Worm (Caenorhabditis elegans) whole organism, midembryonic: Measurements from ENCODE around the gene spt-4.

Source experiments
- T22C8.4 ChIP-seq: fragments of 200-800 bp; sonication (Bioruptor generic); IDR thresholded peaks from 2 replicates; pipeline ENCODE4 v1.3.6; 2022; ENCODE audit warnings: missing genetic modification characterization, missing compliant biosample characterization
- cog-1 ChIP-seq: sonication (generic microtip); optimal IDR thresholded peaks from 2 replicates; lab custom pipeline; 2016; ENCODE audit warnings: missing genetic modification characterization, missing compliant biosample characterization
- flt-1 ChIP-seq: fragments of 200-800 bp; sonication (Bioruptor generic); IDR thresholded peaks from 2 replicates; pipeline ENCODE4 v1.3.6; 2022; ENCODE audit warnings: missing genetic modification characterization, missing compliant biosample characterization
- klf-2 ChIP-seq: fragments of 200-800 bp; sonication (Bioruptor generic); conservative IDR thresholded peaks from 2 replicates; pipeline ENCODE4 v1.3.6; 2022; ENCODE audit warnings: missing genetic modification reagents, missing genetic modification characterization, missing compliant biosample characterization
- tab-1 ChIP-seq: fragments of 200-800 bp; sonication (Bioruptor generic); IDR thresholded peaks from 2 replicates; pipeline ENCODE4 v1.3.6; 2022; ENCODE audit warnings: missing genetic modification characterization, missing compliant biosample characterization
- ztf-23 ChIP-seq: fragments of 200-800 bp; sonication (Bioruptor generic); IDR thresholded peaks from 2 replicates; pipeline ENCODE4 v1.3.6; 2022; ENCODE audit warnings: missing genetic modification reagents, missing genetic modification characterization, missing compliant biosample characterization
- ztf-29 ChIP-seq: fragments of 200-800 bp; sonication (Bioruptor generic); IDR thresholded peaks from 2 replicates; pipeline ENCODE4 v1.3.6; 2022; ENCODE audit warnings: missing genetic modification reagents, missing genetic modification characterization, missing compliant biosample characterization

DNA sequence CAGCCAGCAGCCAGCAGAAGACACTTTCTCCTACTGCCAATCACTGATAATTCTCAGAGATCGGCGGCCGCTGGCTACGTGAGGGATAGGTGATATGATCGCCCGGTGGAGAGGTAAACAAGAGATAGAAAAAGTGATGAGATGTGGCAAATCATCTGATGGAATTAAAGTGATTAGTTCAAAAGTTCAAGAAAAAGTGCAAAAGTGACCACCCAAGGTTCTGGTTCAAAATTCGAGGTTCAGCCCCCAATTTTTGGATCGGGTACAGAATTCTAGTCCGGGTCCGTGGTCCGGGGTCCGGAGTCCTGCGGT, 4.0 kb downstream of the spt-4 start:
- TF ChIP-seq ztf-29 (GFP tag; lab: Robert Waterston, UW) (no peak), flt-1 (no peak), cog-1 (tag; lab: Kevin White, UChicago) (no peak), klf-2 (GFP tag; lab: Robert Waterston, UW) (no peak), ztf-23 (no peak), T22C8.4 (GFP tag; lab: Robert Waterston, UW) (no peak), tab-1 (no peak)
